Worm (Caenorhabditis elegans): ENCODE measurements around the gene daf-6.

Gene daf-6

DNA sequence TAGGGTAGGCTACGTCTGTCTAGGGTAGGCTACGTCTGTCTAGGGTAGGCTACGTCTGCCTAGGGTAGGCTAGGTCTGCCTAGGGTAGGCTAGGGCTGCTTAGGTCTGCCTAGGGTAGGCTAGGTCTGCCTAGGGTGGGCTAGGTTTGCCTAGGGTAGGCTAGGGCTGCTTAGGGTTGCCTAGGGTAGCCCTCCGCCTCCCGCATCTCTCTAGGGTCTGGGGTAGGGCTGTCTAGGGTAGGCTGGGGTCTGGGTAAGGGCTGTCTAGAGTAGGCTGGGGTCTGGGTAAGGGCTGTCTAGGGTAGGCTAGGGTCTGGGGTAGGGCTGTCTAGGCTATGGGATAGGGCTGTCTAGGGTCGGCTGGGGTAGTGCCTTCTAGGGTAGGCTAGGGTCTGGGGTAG lies 10.6 kb upstream of the daf-6 start:
- TF ChIP-seq him-1 (tag; optimal IDR thresholded peaks at IDR 0.05) (no peak), dao-5 (tag; optimal IDR thresholded peaks at IDR 0.05) (no peak), W03F9.2 (tag; optimal IDR thresholded peaks at IDR 0.05) (no peak)

DNA sequence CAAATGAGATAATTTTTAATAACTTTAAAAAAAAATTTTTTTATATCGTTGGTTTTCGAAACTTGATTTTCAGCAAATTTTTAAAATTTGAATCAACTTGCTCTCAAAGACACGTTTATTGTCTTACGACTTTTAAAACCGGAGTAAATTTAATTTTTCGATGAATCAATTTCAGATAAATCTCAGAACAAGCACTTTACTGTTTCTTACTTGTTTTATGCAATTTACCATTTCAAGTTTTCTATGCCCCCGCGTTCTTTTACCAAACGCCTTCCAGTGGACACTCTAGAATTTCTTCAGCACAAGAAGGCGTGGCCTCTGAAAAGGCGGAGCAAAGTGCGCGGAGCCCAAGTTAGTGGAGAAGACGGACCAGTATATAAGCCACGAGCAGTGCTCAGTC lies 7.2 kb upstream of the daf-6 start, which contains the start of gene flp-8:
Gene flp-8, plus strand, starts transcription at position 301 of the 400 bp plus-strand sequence.
- TF ChIP-seq W03F9.2 (tag; optimal IDR thresholded peaks at IDR 0.05): no peak

DNA sequence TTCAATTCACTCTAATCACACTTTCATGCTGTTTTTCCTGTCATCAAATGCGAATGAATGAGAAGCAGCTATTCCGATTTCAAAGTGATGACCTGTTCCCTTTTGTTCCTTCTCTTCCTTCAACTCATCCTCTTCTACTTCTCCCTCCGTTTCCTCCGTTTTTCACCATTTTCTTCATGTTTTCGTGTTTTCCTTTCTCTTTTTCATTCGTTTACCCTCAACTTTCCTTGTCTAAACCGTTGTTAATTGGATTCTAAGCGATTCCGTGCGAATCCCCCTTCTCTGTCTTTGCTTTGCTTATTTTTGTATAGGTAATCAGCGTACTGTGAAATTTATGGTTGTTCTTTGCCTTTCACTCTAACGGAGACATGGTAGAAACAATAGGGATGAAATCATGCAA lies 2.4 kb upstream of the daf-6 start:
- no peak for TF ChIP-seq him-1 (tag; optimal IDR thresholded peaks at IDR 0.05)

DNA sequence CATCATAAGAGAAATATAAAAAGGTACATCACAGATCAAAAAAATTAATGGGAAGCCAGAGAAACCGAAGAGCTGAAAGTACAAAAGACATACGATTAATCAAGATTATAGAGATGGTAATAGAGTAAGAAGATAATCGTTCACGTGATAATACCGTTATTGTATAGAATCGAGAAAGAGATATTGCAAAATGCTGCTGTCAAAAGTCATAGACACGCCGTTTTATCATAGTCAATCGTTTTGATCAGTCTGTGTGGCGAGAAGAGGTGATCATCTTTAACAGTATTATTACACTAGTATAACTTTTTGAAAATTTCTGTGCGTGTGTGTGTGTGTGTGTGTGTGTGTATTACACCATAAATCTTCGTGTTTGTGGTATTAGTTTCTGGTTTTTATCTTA lies 6.1 kb downstream of the daf-6 start:
- TF ChIP-seq dao-5 (tag; optimal IDR thresholded peaks at IDR 0.05) (no peak), him-1 (tag; optimal IDR thresholded peaks at IDR 0.05) (no peak), W03F9.2 (tag; optimal IDR thresholded peaks at IDR 0.05) (no peak)

DNA sequence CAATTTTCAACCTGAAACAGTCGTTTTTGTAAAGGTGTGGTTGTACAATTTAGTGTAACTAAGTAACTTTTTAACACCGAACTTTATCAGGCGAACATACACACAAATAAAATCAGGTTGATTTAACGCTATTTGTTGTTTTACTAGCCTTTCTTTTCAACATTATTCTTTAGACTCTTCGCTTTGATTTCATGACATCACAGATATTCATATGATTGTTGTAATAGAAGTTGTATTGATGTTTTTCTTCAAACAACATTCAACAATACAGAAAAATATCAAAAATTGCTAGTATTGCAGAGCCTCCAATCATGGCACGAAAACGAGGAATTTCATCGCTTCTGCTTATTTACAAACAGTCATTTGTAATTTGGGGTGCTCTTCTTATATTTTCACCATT lies 6.6 kb downstream of the daf-6 start, which contains the start of gene nac-1:
Gene nac-1, plus strand, starts transcription at position 301 of the 400 bp plus-strand sequence.
- TF ChIP-seq dao-5 (tag; optimal IDR thresholded peaks at IDR 0.05): no peak

DNA sequence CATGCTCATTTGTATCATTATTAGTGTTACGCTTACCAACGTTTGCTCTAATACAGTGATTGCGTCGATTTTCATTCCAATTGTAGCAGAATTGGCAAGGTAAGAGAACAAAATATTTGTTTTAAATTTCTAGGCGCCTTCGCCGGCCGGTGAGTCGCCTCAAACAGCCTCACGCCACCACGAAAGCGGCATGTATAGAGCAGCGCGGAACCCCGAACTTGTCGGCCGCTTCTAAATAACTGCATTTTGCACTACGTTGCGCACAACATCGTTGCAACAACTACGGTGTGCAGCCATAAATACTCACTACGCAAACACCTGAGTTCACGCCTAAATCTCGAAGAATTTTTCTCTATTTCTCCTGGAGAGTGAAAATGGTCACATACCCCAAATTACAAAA lies 8.9 kb downstream of the daf-6 start:
- TF ChIP-seq W03F9.2 (tag; optimal IDR thresholded peaks at IDR 0.05): no peak
- no peak for TF ChIP-seq dao-5 (tag; optimal IDR thresholded peaks at IDR 0.05)
- no peak for TF ChIP-seq him-1 (tag; optimal IDR thresholded peaks at IDR 0.05)

DNA sequence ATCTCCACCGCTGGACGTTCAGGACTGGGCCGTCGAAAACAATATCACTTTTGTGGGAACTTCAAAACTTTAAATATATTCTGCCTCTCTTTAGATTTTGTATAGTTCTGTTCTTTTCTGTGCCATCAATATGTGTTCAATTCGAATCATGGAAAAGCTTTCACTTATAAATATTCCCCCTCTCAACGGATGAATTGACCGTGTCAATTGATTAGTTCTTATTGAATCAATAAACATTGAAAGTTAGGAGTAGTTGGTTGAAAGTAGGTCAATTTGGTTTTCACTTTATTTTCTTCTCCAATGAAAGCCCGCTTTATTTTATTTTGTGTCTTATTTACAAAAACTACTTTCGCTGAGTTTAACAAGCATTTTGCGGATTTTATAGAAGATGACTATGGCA lies 9.9 kb downstream of the daf-6 start, which contains the start of gene lips-8:
Gene lips-8, plus strand, starts transcription at position 301 of the 400 bp plus-strand sequence.
- TF ChIP-seq dao-5 (tag; optimal IDR thresholded peaks at IDR 0.05): no peak
- TF ChIP-seq him-1 (tag; optimal IDR thresholded peaks at IDR 0.05): no peak
- no peak for TF ChIP-seq W03F9.2 (tag; optimal IDR thresholded peaks at IDR 0.05)

DNA sequence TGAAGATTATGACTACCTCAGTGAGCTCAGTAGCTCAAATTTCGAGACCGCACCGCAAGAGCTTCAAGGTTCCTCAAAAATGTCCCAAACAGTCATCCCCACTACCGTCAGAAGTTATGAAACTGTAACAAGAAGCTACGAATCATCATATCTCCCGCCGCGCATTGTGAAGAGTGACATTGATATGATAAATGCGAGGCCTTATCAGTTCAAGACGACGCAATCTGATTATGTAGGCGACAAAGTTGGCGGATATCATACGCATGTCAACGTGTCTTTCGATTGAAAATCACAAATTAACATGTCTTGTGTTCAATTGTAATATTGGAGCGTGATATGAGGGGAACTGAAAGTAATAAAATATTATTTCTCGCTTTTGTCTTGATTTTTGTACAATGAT lies 12.2 kb downstream of the daf-6 start:
- TF ChIP-seq W03F9.2 (tag; optimal IDR thresholded peaks at IDR 0.05): no peak
- TF ChIP-seq him-1 (tag; optimal IDR thresholded peaks at IDR 0.05): no peak
- TF ChIP-seq dao-5 (tag; optimal IDR thresholded peaks at IDR 0.05): no peak

DNA sequence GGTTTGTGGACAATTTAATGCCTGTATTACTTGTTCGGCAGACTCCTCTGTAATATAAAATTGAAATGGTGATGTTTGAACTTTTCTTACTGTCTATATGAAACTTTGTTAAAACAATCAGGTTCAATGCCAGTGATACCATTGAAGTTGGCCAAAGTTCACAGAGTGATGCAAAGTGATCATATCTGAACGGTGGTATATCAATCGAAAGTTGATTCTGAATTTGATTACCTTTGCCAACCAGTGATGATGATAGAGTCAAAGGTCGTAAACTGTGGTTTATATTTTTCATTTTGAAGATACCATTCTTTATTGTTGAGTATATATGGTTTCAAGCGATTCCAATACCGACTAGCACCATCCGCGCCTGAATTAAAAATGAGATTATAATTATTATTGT lies 15.1 kb downstream of the daf-6 start:
- TF ChIP-seq dao-5 (tag; optimal IDR thresholded peaks at IDR 0.05) (no peak), W03F9.2 (tag; optimal IDR thresholded peaks at IDR 0.05) (no peak), him-1 (tag; optimal IDR thresholded peaks at IDR 0.05) (no peak)

DNA sequence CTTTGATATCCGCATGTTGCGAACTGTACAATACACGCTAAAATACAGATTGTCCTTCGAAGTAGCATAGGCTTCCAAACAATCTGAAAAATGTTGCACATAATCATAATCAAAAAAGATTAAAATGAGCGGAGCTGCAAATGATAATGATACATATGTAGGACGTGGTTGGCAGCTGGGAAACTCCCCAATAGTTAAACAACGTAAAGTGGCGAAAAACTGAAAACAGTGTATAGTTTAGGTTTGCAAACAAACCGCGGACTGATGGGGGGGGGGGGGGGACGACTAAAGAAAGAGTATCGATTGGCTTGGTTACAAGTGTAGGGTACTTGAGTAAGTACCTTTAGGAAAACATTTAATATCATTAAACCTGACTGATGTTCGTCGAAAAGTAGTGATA lies 16.9 kb downstream of the daf-6 start, which contains the start of gene hex-5:
Gene hex-5, minus strand, starts transcription at position 101 of the 400 bp plus-strand sequence.
- no peak for TF ChIP-seq dao-5 (tag; optimal IDR thresholded peaks at IDR 0.05)
- no peak for TF ChIP-seq him-1 (tag; optimal IDR thresholded peaks at IDR 0.05)
- TF ChIP-seq W03F9.2 (tag; optimal IDR thresholded peaks at IDR 0.05): no peak

DNA sequence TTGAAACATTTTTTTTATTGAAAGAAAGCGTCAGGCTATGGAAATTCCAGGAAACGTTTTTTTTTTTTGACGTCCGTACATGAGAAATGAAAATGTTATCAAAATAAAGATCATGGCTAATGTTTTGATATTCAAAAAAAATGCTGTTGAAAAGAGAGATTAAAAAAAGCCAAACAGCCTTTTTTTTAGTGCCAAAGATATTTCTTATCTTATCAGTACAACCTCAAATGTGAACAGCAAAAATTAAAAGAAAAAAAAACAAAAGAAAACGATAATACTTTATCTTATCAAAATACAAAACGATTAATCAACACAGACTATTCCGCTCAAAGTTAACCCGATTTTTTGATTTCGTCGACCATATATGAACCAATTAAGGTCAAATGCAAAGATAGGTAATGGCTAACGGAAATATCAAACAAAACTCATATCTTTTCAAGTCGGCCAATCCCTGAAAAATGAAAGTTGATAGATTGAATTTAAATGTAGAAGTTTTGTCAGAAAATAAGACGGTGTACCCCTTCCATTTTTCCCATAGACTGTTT lies 19.0 kb downstream of the daf-6 start:
- TF ChIP-seq dao-5 (tag; optimal IDR thresholded peaks at IDR 0.05) (no peak), W03F9.2 (tag; optimal IDR thresholded peaks at IDR 0.05) (no peak), him-1 (tag; optimal IDR thresholded peaks at IDR 0.05) (no peak)

DNA sequence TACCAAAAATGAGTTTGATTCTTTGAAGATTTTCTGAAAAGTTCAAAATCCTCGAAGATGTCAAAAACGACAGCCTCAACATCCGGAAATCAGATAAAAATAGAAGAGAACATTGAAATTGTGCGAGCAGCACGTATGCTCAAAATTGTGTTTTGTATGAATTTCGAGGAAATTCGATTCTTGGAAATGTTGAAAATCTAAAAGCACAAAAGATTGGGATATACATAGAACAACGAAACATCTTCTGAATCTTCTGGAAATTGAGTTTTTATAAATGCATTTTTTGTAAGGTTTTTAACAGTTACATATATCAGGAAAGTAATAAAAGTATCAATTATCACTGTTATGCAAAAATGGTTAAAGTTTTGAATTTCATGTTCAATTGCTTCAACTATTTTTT lies 22.4 kb downstream of the daf-6 start:
- no peak for TF ChIP-seq dao-5 (tag; optimal IDR thresholded peaks at IDR 0.05)
- no peak for TF ChIP-seq W03F9.2 (tag; optimal IDR thresholded peaks at IDR 0.05)
- no peak for TF ChIP-seq him-1 (tag; optimal IDR thresholded peaks at IDR 0.05)

DNA sequence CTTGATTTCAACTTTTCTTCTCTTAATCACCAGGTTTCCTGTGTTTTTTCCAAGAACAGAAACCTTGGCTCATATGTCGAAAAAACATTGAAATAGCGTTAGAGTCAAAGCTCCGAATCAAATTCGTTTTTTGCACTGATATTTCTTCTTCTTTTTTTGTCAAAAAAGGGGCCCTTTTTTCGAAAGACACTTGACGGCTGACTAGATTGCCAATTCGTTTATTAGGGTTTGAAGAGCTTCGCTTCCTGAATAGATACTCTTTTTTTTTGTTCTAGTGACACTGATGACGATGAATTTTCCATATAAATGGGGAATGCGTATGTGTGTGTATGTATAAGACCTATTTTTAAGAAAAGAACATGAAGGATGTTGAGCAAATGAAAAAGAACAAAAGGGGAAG lies 28.5 kb downstream of the daf-6 start:
- TF ChIP-seq dao-5 (tag; optimal IDR thresholded peaks at IDR 0.05) (no peak), W03F9.2 (tag; optimal IDR thresholded peaks at IDR 0.05) (no peak), him-1 (tag; optimal IDR thresholded peaks at IDR 0.05) (no peak)

DNA sequence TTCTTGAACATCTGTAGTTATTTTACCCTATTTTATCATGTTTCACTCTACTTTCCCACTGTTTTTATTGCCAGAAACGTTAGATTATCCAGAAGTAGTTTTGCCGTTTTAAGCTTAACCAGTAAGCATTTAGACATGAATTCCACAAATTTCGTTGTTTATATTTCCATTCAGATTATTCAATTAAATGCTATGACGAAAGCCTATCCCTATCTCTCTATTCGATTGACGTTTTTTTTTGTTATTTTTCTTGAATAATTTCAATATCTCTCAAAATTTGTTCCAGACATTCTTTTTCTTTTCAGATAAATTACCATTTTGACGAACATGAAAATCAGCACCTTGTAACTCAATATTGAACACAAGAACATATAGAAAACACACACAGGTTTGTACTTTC lies 30.2 kb downstream of the daf-6 start, which contains the start of gene npr-40:
Gene npr-40, plus strand, starts transcription at position 301 of the 400 bp plus-strand sequence.
- no peak for TF ChIP-seq dao-5 (tag; optimal IDR thresholded peaks at IDR 0.05)
- no peak for TF ChIP-seq W03F9.2 (tag; optimal IDR thresholded peaks at IDR 0.05)
- TF ChIP-seq him-1 (tag; optimal IDR thresholded peaks at IDR 0.05): no peak

DNA sequence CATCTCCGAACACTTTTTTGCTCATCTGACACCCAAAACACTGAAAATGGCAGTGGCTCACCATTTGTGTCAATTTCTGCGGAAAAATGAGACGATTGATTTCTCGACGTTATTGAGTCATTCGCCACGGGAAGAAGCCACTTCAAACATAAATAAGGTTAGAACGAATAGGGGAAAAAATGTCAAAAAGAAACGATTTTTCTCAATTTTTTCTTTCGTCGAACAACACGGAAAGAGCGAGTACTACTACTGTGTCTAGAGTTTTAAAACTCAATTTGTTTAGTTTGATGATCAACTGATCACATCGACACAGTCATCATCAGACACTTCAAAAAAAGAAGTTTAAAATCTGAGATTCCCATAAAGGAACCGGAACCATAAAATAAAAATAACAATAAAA lies 32.6 kb downstream of the daf-6 start:
- TF ChIP-seq W03F9.2 (tag; optimal IDR thresholded peaks at IDR 0.05) (no peak), him-1 (tag; optimal IDR thresholded peaks at IDR 0.05) (no peak), dao-5 (tag; optimal IDR thresholded peaks at IDR 0.05) (no peak)

Measured in whole organism, L4/young adult.